Fruit fly (Drosophila melanogaster): ENCODE measurements around the gene dj.
A peak's percentile ranks its signal among the peaks of the same experiment; 100 is the strongest.

Gene dj

DNA sequence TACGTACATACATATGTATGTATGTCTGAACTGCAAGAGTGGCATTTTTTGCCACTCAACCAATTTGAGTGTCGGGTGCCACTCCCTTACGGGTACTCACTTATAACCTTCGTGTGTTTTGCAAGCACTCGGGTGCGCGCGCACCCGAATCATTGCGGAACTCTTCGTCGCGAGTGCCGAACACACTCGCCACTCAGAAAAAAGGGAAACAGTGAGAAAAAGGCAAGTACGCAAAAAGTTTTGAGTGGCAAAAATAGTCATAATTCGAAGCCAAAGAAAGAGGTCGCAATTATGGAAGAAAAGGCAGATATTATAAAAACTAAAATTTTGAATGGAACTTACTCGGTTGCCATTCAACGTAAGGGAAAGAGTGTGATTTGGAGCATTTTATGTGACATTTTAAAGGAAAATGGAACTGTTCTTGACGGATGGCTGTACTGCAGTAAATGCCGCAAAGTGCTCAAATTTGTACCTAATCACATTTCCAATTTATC, 31.3 kb downstream of the dj start (continued):
- TF ChIP-seq CG10366 (GFP tag; IDR thresholded peaks at IDR 0.05): no peak
- no peak for TF ChIP-seq pb (GFP tag; optimal IDR thresholded peaks at IDR 0.05)
- TF ChIP-seq CG10274 (GFP tag; optimal IDR thresholded peaks at IDR 0.05): no peak
- 0 out of 3 replicates have a peak, but pooled peaks have one; percentile 7 for TF ChIP-seq dysf (GFP tag; IDR thresholded peaks at IDR 0.05)
- TF ChIP-seq CG13624 (GFP tag; optimal IDR thresholded peaks at IDR 0.05): peak; percentile 33
- no peak for TF ChIP-seq Gsc (GFP tag; IDR thresholded peaks at IDR 0.05)
- TF ChIP-seq CG5953 (GFP tag; IDR thresholded peaks at IDR 0.05): no peak
- no peak for TF ChIP-seq CG17186 (GFP tag; optimal IDR thresholded peaks at IDR 0.05)
- no peak for TF ChIP-seq caup (GFP tag; optimal IDR thresholded peaks at IDR 0.05; ENCODE audit: severe bottlenecking)
- no peak for TF ChIP-seq Asciz (GFP tag; optimal IDR thresholded peaks at IDR 0.05)
- peak; percentile 21 for TF ChIP-seq CG17829 (tag; optimal IDR thresholded peaks at IDR 0.05)
- TF ChIP-seq CG34224 (GFP tag; IDR thresholded peaks at IDR 0.05; ENCODE audit: partially characterized antibody): no peak
- TF ChIP-seq CG5245 (GFP tag; optimal IDR thresholded peaks at IDR 0.05): no peak
- TF ChIP-seq Side (GFP tag; optimal IDR thresholded peaks at IDR 0.05): no peak
- no peak for TF ChIP-seq wdn (GFP tag; IDR thresholded peaks at IDR 0.05)
- no peak for TF ChIP-seq CG6791 (GFP tag; IDR thresholded peaks at IDR 0.05; ENCODE audit: partially characterized antibody)
- TF ChIP-seq CG16815 (GFP tag; optimal IDR thresholded peaks at IDR 0.05): no peak
- TF ChIP-seq sug (tag; optimal IDR thresholded peaks at IDR 0.05): peak; percentile 40
- TF ChIP-seq CG10321 (GFP tag; IDR thresholded peaks at IDR 0.05): no peak
- TF ChIP-seq cad (GFP tag; optimal IDR thresholded peaks at IDR 0.05): no peak
- peak; percentile 69 for TF ChIP-seq ftz-f1 (GFP tag; optimal IDR thresholded peaks at IDR 0.05)
- peak; percentile 25 for TF ChIP-seq CG12659 (GFP tag; optimal IDR thresholded peaks at IDR 0.05)
- TF ChIP-seq Tbp (GFP tag; optimal IDR thresholded peaks at IDR 0.05): no peak
- TF ChIP-seq Pdp1 (GFP tag; optimal IDR thresholded peaks at IDR 0.05): no peak
- no peak for TF ChIP-seq Optix (GFP tag; IDR thresholded peaks at IDR 0.05)
- no peak for TF ChIP-seq CG18599 (GFP tag; optimal IDR thresholded peaks at IDR 0.05)
- no peak for TF ChIP-seq crol (GFP tag; IDR thresholded peaks at IDR 0.05)
- TF ChIP-seq grau (tag; optimal IDR thresholded peaks at IDR 0.05): no peak
- peak; percentile 10 for TF ChIP-seq CG31365 (tag; optimal IDR thresholded peaks at IDR 0.05)
- TF ChIP-seq jigr1 (GFP tag; IDR thresholded peaks at IDR 0.05): no peak
- no peak for TF ChIP-seq crp (GFP tag; optimal IDR thresholded peaks at IDR 0.05)
- TF ChIP-seq CG12744 (GFP tag; optimal IDR thresholded peaks at IDR 0.05): no peak
- no peak for TF ChIP-seq fd102C (GFP tag; optimal IDR thresholded peaks at IDR 0.05)
- no peak for TF ChIP-seq Fer3 (tag; optimal IDR thresholded peaks at IDR 0.05)
- TF ChIP-seq usp (GFP tag; optimal IDR thresholded peaks at IDR 0.05): no peak
- no peak for TF ChIP-seq pfk (GFP tag; optimal IDR thresholded peaks at IDR 0.05)
- no peak for TF ChIP-seq nau (GFP tag; optimal IDR thresholded peaks at IDR 0.05)
- no peak for TF ChIP-seq Ptx1 (GFP tag; IDR thresholded peaks at IDR 0.05)
- TF ChIP-seq CG1024 (GFP tag; IDR thresholded peaks at IDR 0.05): no peak
- no peak for TF ChIP-seq org-1 (GFP tag; optimal IDR thresholded peaks at IDR 0.05)
- TF ChIP-seq scrt (GFP tag; optimal IDR thresholded peaks at IDR 0.05): no peak
- TF ChIP-seq CG7556 (GFP tag; optimal IDR thresholded peaks at IDR 0.05): no peak
- 0 out of 2 replicates have a peak, but pooled peaks have one; percentile 20 for TF ChIP-seq CG32767 (GFP tag; IDR thresholded peaks at IDR 0.05)
- no peak for TF ChIP-seq Hsf (GFP tag; optimal IDR thresholded peaks at IDR 0.05)
- no peak for TF ChIP-seq Chrac-16 (GFP tag; optimal IDR thresholded peaks at IDR 0.05)
- no peak for TF ChIP-seq BtbVII (GFP tag; optimal IDR thresholded peaks at IDR 0.05)
- TF ChIP-seq Xbp1 (GFP tag; optimal IDR thresholded peaks at IDR 0.05): no peak
- TF ChIP-seq CG4617 (GFP tag; optimal IDR thresholded peaks at IDR 0.05; ENCODE audit: borderline replicate concordance): no peak
- TF ChIP-seq CG7745 (tag; optimal IDR thresholded peaks at IDR 0.05): no peak
- no peak for TF ChIP-seq CG2712 (tag; optimal IDR thresholded peaks at IDR 0.05)
- TF ChIP-seq Fer2 (tag; optimal IDR thresholded peaks at IDR 0.05): no peak
